Fruit fly (Drosophila melanogaster) whole organism, adult: ENCODE results near the gene CG2540.
A peak's percentile ranks its signal among the peaks of the same experiment; 100 is the strongest.

ENCODE experiments used
- CG11617 ChIP-seq: fragments of 200-800 bp; sonication (Bioruptor generic); optimal IDR thresholded peaks from 2 replicates; lab custom pipeline; 2017; ENCODE audit warnings: mild to moderate bottlenecking, missing biosample characterization, missing genetic modification reagents, missing genetic modification characterization
- CG12768 ChIP-seq: fragments of 200-800 bp; sonication (Bioruptor generic); optimal IDR thresholded peaks from 2 replicates; lab custom pipeline; 2017; ENCODE audit warnings: missing biosample characterization, missing genetic modification characterization, mild to moderate bottlenecking, moderate library complexity, missing genetic modification reagents
- CG1620 ChIP-seq: fragments of 200-800 bp; sonication (Bioruptor generic); optimal IDR thresholded peaks from 2 replicates; lab custom pipeline; 2016; ENCODE audit warnings: missing biosample characterization, missing genetic modification characterization
- CG33017 ChIP-seq: fragments of 200-800 bp; sonication (Bioruptor generic); optimal IDR thresholded peaks from 2 replicates; lab custom pipeline; 2018; ENCODE audit warnings: missing biosample characterization, mild to moderate bottlenecking, missing genetic modification characterization, moderate library complexity
- CG7045 ChIP-seq: fragments of 200-800 bp; sonication (Bioruptor generic); optimal IDR thresholded peaks from 2 replicates; lab custom pipeline; 2017; ENCODE audit warnings: missing biosample characterization, mild to moderate bottlenecking, missing genetic modification characterization
- Clk ChIP-seq: fragments of 200-800 bp; sonication (Bioruptor generic); optimal IDR thresholded peaks from 2 replicates; lab custom pipeline; 2017; ENCODE audit warnings: missing biosample characterization, missing genetic modification characterization
- Crg-1 ChIP-seq: fragments of 200-800 bp; sonication (Bioruptor generic); optimal IDR thresholded peaks from 2 replicates; lab custom pipeline; 2016; ENCODE audit warnings: missing biosample characterization, missing genetic modification characterization
- Hr96 ChIP-seq: fragments of 200-800 bp; sonication (Bioruptor generic); optimal IDR thresholded peaks from 2 replicates; lab custom pipeline; 2016; ENCODE audit warnings: missing biosample characterization, missing genetic modification characterization
- bab1 ChIP-seq: fragments of 200-800 bp; sonication (Bioruptor generic); optimal IDR thresholded peaks from 3 replicates; lab custom pipeline; 2019; ENCODE audit warnings: missing biosample characterization, mild to moderate bottlenecking, missing genetic modification characterization, moderate library complexity
- kay ChIP-seq: fragments of 200-800 bp; sonication (Bioruptor generic); peaks from one replicate; lab custom pipeline; 2016; ENCODE audit warnings: missing biosample characterization, missing genetic modification characterization, borderline replicate concordance
- tj ChIP-seq: fragments of 200-800 bp; sonication (Bioruptor generic); optimal IDR thresholded peaks from 3 replicates; lab custom pipeline; 2017; ENCODE audit warnings: missing biosample characterization, mild to moderate bottlenecking, missing genetic modification characterization, moderate library complexity
- toe ChIP-seq: fragments of 200-800 bp; sonication (Bioruptor generic); optimal IDR thresholded peaks from 2 replicates; lab custom pipeline; 2016; ENCODE audit warnings: missing biosample characterization, missing genetic modification characterization

dm6 chrX:12667600-12668250 is 38.0 kb downstream of the CG2540 start:
- peak; percentile 87 for TF ChIP-seq kay
- TF ChIP-seq tj (GFP tag; lab: Kevin White, UChicago) = no peak
- TF ChIP-seq Hr96 (GFP tag; lab: Kevin White, UChicago) = no peak
- no peak for TF ChIP-seq CG1620 (GFP tag; lab: Kevin White, UChicago)
- TF ChIP-seq CG12768 = peak; percentile 27
- TF ChIP-seq toe (GFP tag; lab: Kevin White, UChicago) = no peak
- TF ChIP-seq Crg-1 (GFP tag; lab: Kevin White, UChicago) = no peak
- no peak for TF ChIP-seq CG7045
- peak; percentile 9 for TF ChIP-seq CG11617
- TF ChIP-seq CG33017 (tag; lab: Kevin White, UChicago) = peak; percentile 2
- peak; percentile 12 for TF ChIP-seq Clk (GFP tag; lab: Kevin White, UChicago)
- peak; percentile 3 for TF ChIP-seq bab1
